Fruit fly (Drosophila melanogaster) S2 (cell line): ENCODE results near the gene goe.

ENCODE experiments used
- CG8478 ChIP-seq: fragments of >200 bp; optimal IDR thresholded peaks from 2 replicates; lab custom pipeline; 2018
- CTCF ChIP-seq, 2 experiments: fragments of >200 bp; optimal IDR thresholded peaks; 2 replicates each; lab custom pipeline; 2018

DNA sequence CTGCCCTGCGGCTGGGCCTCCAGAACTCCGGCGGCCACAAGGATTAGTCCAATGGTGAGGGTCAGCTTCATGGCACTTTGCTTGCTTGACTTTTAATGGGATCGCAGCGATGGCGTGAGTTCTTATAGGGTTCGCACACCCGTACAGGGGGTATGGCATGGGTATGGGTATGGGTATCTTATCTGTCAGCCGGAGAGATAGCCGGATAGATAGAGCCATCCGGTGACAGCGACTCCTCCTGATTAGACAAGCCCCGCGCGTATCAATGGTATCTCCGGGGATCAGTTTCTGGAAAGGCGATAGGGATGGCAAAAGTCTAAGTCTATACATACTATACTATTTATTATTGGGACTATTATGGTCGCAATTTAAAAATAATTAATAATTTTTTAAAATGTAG lies 44.9 kb downstream of the goe start, which contains the start of gene CG9672:
- TF ChIP-seq CTCF (optimal IDR thresholded peaks at IDR 0.05; lab: Kevin White, UChicago) (no peak), CG8478 (lab: Kevin White, UChicago) (no peak)
